Fruit fly (Drosophila melanogaster) whole organism, embryonic: ENCODE data around the gene fiz.
A peak's percentile ranks its signal among the peaks of the same experiment; 100 is the strongest.

Experiments
- B-H2 ChIP-seq: fragments of 200-800 bp; sonication (Bioruptor generic); optimal IDR thresholded peaks from 2 replicates; lab custom pipeline; 2018; ENCODE audit warnings: missing biosample characterization, mild to moderate bottlenecking, missing genetic modification characterization
- Blimp-1 ChIP-seq: fragments of 200-800 bp; sonication (Bioruptor generic); optimal IDR thresholded peaks from 3 replicates; lab custom pipeline; 2018; ENCODE audit warnings: missing biosample characterization, missing genetic modification characterization, mild to moderate bottlenecking, moderate library complexity, missing genetic modification reagents
- CG10274 ChIP-seq: fragments of 200-800 bp; sonication (Bioruptor generic); optimal IDR thresholded peaks from 3 replicates; lab custom pipeline; 2017; ENCODE audit warnings: missing biosample characterization, mild to moderate bottlenecking, missing genetic modification characterization
- CG10321 ChIP-seq: fragments of 200-800 bp; sonication (Bioruptor generic); IDR thresholded peaks from 2 replicates; pipeline ENCODE4 v1.3.6; 2022; ENCODE audit warnings: missing biosample characterization, missing genetic modification characterization
- CG10654 ChIP-seq: fragments of 200-800 bp; sonication (Bioruptor generic); optimal IDR thresholded peaks from 2 replicates; lab custom pipeline; 2016; ENCODE audit warnings: missing biosample characterization, missing genetic modification characterization
- CG11560 ChIP-seq: fragments of 200-800 bp; sonication (Bioruptor generic); IDR thresholded peaks from 3 replicates; pipeline ENCODE4 v1.3.6; 2022; ENCODE audit warnings: missing biosample characterization, missing genetic modification characterization
- CG12104 ChIP-seq: fragments of 200-800 bp; sonication (Bioruptor generic); optimal IDR thresholded peaks from 3 replicates; lab custom pipeline; 2016; ENCODE audit warnings: missing biosample characterization, missing genetic modification characterization
- CG12769 ChIP-seq: fragments of 200-800 bp; sonication (Bioruptor generic); optimal IDR thresholded peaks from 2 replicates; lab custom pipeline; 2019; ENCODE audit warnings: missing biosample characterization, mild to moderate bottlenecking, missing genetic modification characterization, moderate library complexity
- CG13296 ChIP-seq: fragments of 200-800 bp; sonication (Bioruptor generic); optimal IDR thresholded peaks from 3 replicates; lab custom pipeline; 2018; ENCODE audit warnings: missing biosample characterization, mild to moderate bottlenecking, missing genetic modification characterization
- CG13775 ChIP-seq: fragments of 200-800 bp; sonication (Bioruptor generic); optimal IDR thresholded peaks from 3 replicates; lab custom pipeline; 2017; ENCODE audit warnings: missing biosample characterization, mild to moderate bottlenecking, missing genetic modification characterization
- CG15011 ChIP-seq: fragments of 200-800 bp; sonication (Bioruptor generic); optimal IDR thresholded peaks from 3 replicates; lab custom pipeline; 2018; ENCODE audit warnings: missing biosample characterization, mild to moderate bottlenecking, missing genetic modification characterization
- CG15479 ChIP-seq: fragments of 200-800 bp; sonication (Bioruptor generic); optimal IDR thresholded peaks from 3 replicates; lab custom pipeline; 2019; ENCODE audit warnings: missing biosample characterization, mild to moderate bottlenecking, missing genetic modification characterization, moderate library complexity
- CG18599 ChIP-seq: fragments of 200-800 bp; sonication (Bioruptor generic); optimal IDR thresholded peaks from 3 replicates; lab custom pipeline; 2017; ENCODE audit warnings: missing biosample characterization, missing genetic modification characterization, mild to moderate bottlenecking, moderate library complexity, missing genetic modification reagents
- CG30020 ChIP-seq: fragments of 200-800 bp; optimal IDR thresholded peaks from 2 replicates; lab custom pipeline; 2019; ENCODE audit warnings: missing biosample characterization, mild to moderate bottlenecking, missing genetic modification characterization, moderate library complexity
- CG30403 ChIP-seq: fragments of 200-800 bp; sonication (Bioruptor generic); optimal IDR thresholded peaks from 3 replicates; lab custom pipeline; 2016; ENCODE audit warnings: missing biosample characterization, missing genetic modification characterization
- CG3065 ChIP-seq: fragments of 200-800 bp; sonication (Bioruptor generic); optimal IDR thresholded peaks from 2 replicates; lab custom pipeline; 2016; ENCODE audit warnings: missing biosample characterization, missing genetic modification characterization
- CG32767 ChIP-seq: fragments of 200-800 bp; sonication (Bioruptor generic); IDR thresholded peaks from 2 replicates; pipeline ENCODE4 v1.3.6; 2022; ENCODE audit warnings: missing biosample characterization, missing genetic modification characterization
- CG3281 ChIP-seq: fragments of 200-800 bp; sonication (Bioruptor generic); optimal IDR thresholded peaks from 3 replicates; lab custom pipeline; 2017; ENCODE audit warnings: missing biosample characterization, mild to moderate bottlenecking, missing genetic modification characterization
- CG4707 ChIP-seq: fragments of 200-800 bp; sonication (Bioruptor generic); optimal IDR thresholded peaks from 2 replicates; lab custom pipeline; 2018; ENCODE audit warnings: missing biosample characterization, mild to moderate bottlenecking, missing genetic modification characterization, moderate library complexity
- CG7963 ChIP-seq: fragments of 200-800 bp; sonication (Bioruptor generic); IDR thresholded peaks from 3 replicates; pipeline ENCODE4 v1.3.6; 2022; ENCODE audit warnings: missing biosample characterization, missing genetic modification characterization; ENCODE audit not compliant: partially characterized antibody
- CG8089 ChIP-seq: fragments of 200-800 bp; sonication (Bioruptor generic); optimal IDR thresholded peaks from 3 replicates; lab custom pipeline; 2016; ENCODE audit warnings: missing biosample characterization, missing genetic modification characterization
- D19A ChIP-seq: fragments of 200-800 bp; optimal IDR thresholded peaks from 3 replicates; lab custom pipeline; 2019; ENCODE audit warnings: missing biosample characterization, mild to moderate bottlenecking, missing genetic modification characterization, moderate library complexity
- Elba2 ChIP-seq: fragments of 200-800 bp; sonication (Bioruptor generic); optimal IDR thresholded peaks from 3 replicates; lab custom pipeline; 2016; ENCODE audit warnings: missing biosample characterization, missing genetic modification characterization
- Ets97D ChIP-seq: fragments of 200-800 bp; sonication (Bioruptor generic); optimal IDR thresholded peaks from 3 replicates; lab custom pipeline; 2016; ENCODE audit warnings: missing biosample characterization, missing genetic modification characterization
- Gsc ChIP-seq: fragments of 200-800 bp; sonication (Bioruptor generic); IDR thresholded peaks from 2 replicates; pipeline ENCODE4 v1.3.6; 2022; ENCODE audit warnings: missing biosample characterization, missing genetic modification characterization
- Med ChIP-seq: fragments of 200-800 bp; sonication (Bioruptor generic); peaks from one replicate; lab custom pipeline; 2016; ENCODE audit warnings: missing biosample characterization, missing genetic modification characterization, mild to moderate bottlenecking, inconsistent platforms, moderate library complexity
- Meics ChIP-seq: fragments of 200-800 bp; sonication (Bioruptor generic); optimal IDR thresholded peaks from 2 replicates; lab custom pipeline; 2017; ENCODE audit warnings: missing biosample characterization, mild to moderate bottlenecking, missing genetic modification characterization
- Mrtf ChIP-seq: fragments of 200-800 bp; sonication (Bioruptor generic); IDR thresholded peaks from 3 replicates; pipeline ENCODE4 v1.3.6; 2022; ENCODE audit warnings: missing biosample characterization, missing genetic modification characterization
- NfI ChIP-seq: fragments of 200-800 bp; sonication (Bioruptor generic); optimal IDR thresholded peaks from 3 replicates; lab custom pipeline; 2018; ENCODE audit warnings: missing biosample characterization, mild to moderate bottlenecking, missing genetic modification characterization, moderate library complexity
- Optix ChIP-seq: fragments of 200-800 bp; sonication (Bioruptor generic); IDR thresholded peaks from 3 replicates; pipeline ENCODE4 v1.3.6; 2022; ENCODE audit warnings: missing biosample characterization, missing genetic modification characterization
- Ravus ChIP-seq: fragments of 200-800 bp; sonication (Bioruptor generic); IDR thresholded peaks from 2 replicates; pipeline ENCODE4 v1.3.6; 2022; ENCODE audit warnings: missing biosample characterization, missing genetic modification characterization
- Sox100B ChIP-seq: fragments of 200-800 bp; sonication (Bioruptor generic); optimal IDR thresholded peaks from 3 replicates; lab custom pipeline; 2018; ENCODE audit warnings: missing biosample characterization, mild to moderate bottlenecking, missing genetic modification characterization
- Ssrp ChIP-seq: fragments of 200-800 bp; sonication (Bioruptor generic); optimal IDR thresholded peaks from 2 replicates; lab custom pipeline; 2018; ENCODE audit warnings: missing biosample characterization, mild to moderate bottlenecking, missing genetic modification characterization, moderate library complexity
- ash1 ChIP-seq: fragments of 200-800 bp; sonication (Bioruptor generic); optimal IDR thresholded peaks from 2 replicates; lab custom pipeline; 2018; ENCODE audit warnings: missing biosample characterization, mild to moderate bottlenecking, missing genetic modification characterization
- az2 ChIP-seq: fragments of 200-800 bp; sonication (Bioruptor generic); optimal IDR thresholded peaks from 3 replicates; lab custom pipeline; 2016; ENCODE audit warnings: missing biosample characterization, missing genetic modification characterization
- bab2 ChIP-seq: fragments of 200-800 bp; sonication (Bioruptor generic); optimal IDR thresholded peaks from 2 replicates; lab custom pipeline; 2016; ENCODE audit warnings: missing biosample characterization, missing genetic modification characterization
- btn ChIP-seq: fragments of 200-800 bp; sonication (Bioruptor generic); optimal IDR thresholded peaks from 2 replicates; lab custom pipeline; 2016; ENCODE audit warnings: missing biosample characterization, missing genetic modification characterization
- chinmo ChIP-seq: fragments of 200-800 bp; sonication (Bioruptor generic); IDR thresholded peaks from 4 replicates; pipeline ENCODE4 v1.3.6; 2022; ENCODE audit warnings: missing biosample characterization, missing genetic modification characterization; ENCODE audit not compliant: partially characterized antibody
- ci ChIP-seq: fragments of 200-800 bp; sonication (Bioruptor generic); IDR thresholded peaks from 3 replicates; pipeline ENCODE4 v1.3.6; 2022; ENCODE audit warnings: missing biosample characterization, missing genetic modification characterization
- gce ChIP-seq: fragments of 200-800 bp; sonication (Bioruptor generic); IDR thresholded peaks from 3 replicates; pipeline ENCODE4 v1.3.6; 2022; ENCODE audit warnings: missing biosample characterization, missing genetic modification characterization
- grn ChIP-seq: fragments of 200-800 bp; sonication (Bioruptor generic); optimal IDR thresholded peaks from 3 replicates; lab custom pipeline; 2017; ENCODE audit warnings: missing biosample characterization, missing genetic modification characterization
- gro ChIP-seq: fragments of 200-800 bp; sonication (Bioruptor generic); optimal IDR thresholded peaks from 2 replicates; lab custom pipeline; 2016; ENCODE audit warnings: missing biosample characterization, missing genetic modification characterization
- ken ChIP-seq: fragments of 200-800 bp; sonication (Bioruptor generic); IDR thresholded peaks from 3 replicates; pipeline ENCODE4 v1.3.6; 2022; ENCODE audit warnings: missing biosample characterization, missing genetic modification characterization
- repo ChIP-seq: fragments of 200-800 bp; sonication (Bioruptor generic); optimal IDR thresholded peaks from 2 replicates; lab custom pipeline; 2016; ENCODE audit warnings: missing biosample characterization, missing genetic modification characterization
- slbo ChIP-seq: fragments of 200-800 bp; sonication (Bioruptor generic); IDR thresholded peaks from 2 replicates; pipeline ENCODE4 v1.3.6; 2022; ENCODE audit warnings: missing biosample characterization, missing genetic modification characterization
- stwl ChIP-seq: fragments of 200-800 bp; sonication (Bioruptor generic); optimal IDR thresholded peaks from 3 replicates; lab custom pipeline; 2018; ENCODE audit warnings: missing biosample characterization, mild to moderate bottlenecking, missing genetic modification characterization, moderate library complexity
- z ChIP-seq: fragments of 200-800 bp; sonication (Bioruptor generic); IDR thresholded peaks from 3 replicates; pipeline ENCODE4 v1.3.6; 2022; ENCODE audit warnings: missing biosample characterization, missing genetic modification characterization
- zen ChIP-seq: fragments of 200-800 bp; sonication (Bioruptor generic); optimal IDR thresholded peaks from 3 replicates; lab custom pipeline; 2018; ENCODE audit warnings: missing biosample characterization, mild to moderate bottlenecking, missing genetic modification characterization, moderate library complexity

The fiz gene

dm6 chrX:14952097-14952844 lies 42.8 kb upstream of the fiz start (continued):
- no peak for TF ChIP-seq CG11560 (tag; lab: Robert Waterston, UW)
- peak; percentile 54; the same call in 2 of the 3 replicates for TF ChIP-seq Optix
- no peak for TF ChIP-seq CG18599 (GFP tag; lab: Kevin White, UChicago)
- TF ChIP-seq CG12104 (GFP tag; lab: Kevin White, UChicago) = no peak
- TF ChIP-seq Ssrp (tag; lab: Kevin White, UChicago) = peak; percentile 36
- TF ChIP-seq D19A (tag; lab: Kevin White, UChicago) = peak; percentile 30
- no peak for TF ChIP-seq Gsc (GFP tag; lab: Robert Waterston, UW)
- TF ChIP-seq CG3281 (GFP tag; lab: Kevin White, UChicago) = peak; percentile 5
- peak; percentile 58 for TF ChIP-seq Sox100B (GFP tag; lab: Kevin White, UChicago)
- TF ChIP-seq CG30403 (GFP tag; lab: Kevin White, UChicago) = peak; percentile 57
- peak; percentile 1 for TF ChIP-seq CG13775
- peak; percentile 26 for TF ChIP-seq CG12769 (tag; lab: Kevin White, UChicago)
- no peak for TF ChIP-seq CG13296 (GFP tag; lab: Kevin White, UChicago)
- peak; percentile 15 for TF ChIP-seq NfI (GFP tag; lab: Kevin White, UChicago)
- TF ChIP-seq CG10654 (GFP tag; lab: Kevin White, UChicago) = peak; percentile 19
- TF ChIP-seq CG7963 = no peak
- TF ChIP-seq ken (GFP tag; lab: Robert Waterston, UW) = peak; percentile 58; the same call in 1 of the 3 replicates
- TF ChIP-seq CG4707 = peak; percentile 96
- no peak for TF ChIP-seq CG3065 (GFP tag; lab: Kevin White, UChicago)
- peak; percentile 2 for TF ChIP-seq CG15011 (GFP tag; lab: Kevin White, UChicago)
- TF ChIP-seq z (GFP tag; lab: Robert Waterston, UW) = no peak
- peak; percentile 62 for TF ChIP-seq az2 (GFP tag; lab: Kevin White, UChicago)
- peak; percentile 58 for TF ChIP-seq Blimp-1 (GFP tag; lab: Kevin White, UChicago)

dm6 chrX:14951346-14951862 lies 41.9 kb upstream of the fiz start:
- TF ChIP-seq zen (no peak), chinmo (GFP tag; lab: Robert Waterston, UW) (0 out of 4 replicates have a peak, but pooled peaks have one; percentile 11), CG12769 (tag; lab: Kevin White, UChicago) (peak; percentile 42), slbo (GFP tag; lab: Robert Waterston, UW) (peak; percentile 15; the same call in 1 of the 2 replicates), CG10274 (no peak), CG15479 (GFP tag; lab: Kevin White, UChicago) (peak; percentile 26), CG30020 (tag; lab: Kevin White, UChicago) (no peak), ash1 (no peak), CG10321 (no peak), repo (GFP tag; lab: Kevin White, UChicago) (no peak), btn (no peak), stwl (tag; lab: Kevin White, UChicago) (no peak), Elba2 (GFP tag; lab: Kevin White, UChicago) (no peak), grn (GFP tag; lab: Kevin White, UChicago) (peak; percentile 85), gro (GFP tag; lab: Kevin White, UChicago) (no peak), CG32767 (GFP tag; lab: Robert Waterston, UW) (no peak), Ravus (no peak), Meics (GFP tag; lab: Kevin White, UChicago) (no peak), Med (GFP tag; lab: Kevin White, UChicago) (peak; percentile 71), az2 (GFP tag; lab: Kevin White, UChicago) (no peak), bab2 (GFP tag; lab: Kevin White, UChicago) (no peak), CG8089 (GFP tag; lab: Kevin White, UChicago) (no peak), B-H2 (GFP tag; lab: Kevin White, UChicago) (no peak), ken (GFP tag; lab: Robert Waterston, UW) (0 out of 3 replicates have a peak, but pooled peaks have one; percentile 28), gce (GFP tag; lab: Robert Waterston, UW) (0 out of 3 replicates have a peak, but pooled peaks have one; percentile 44), ci (GFP tag; lab: Robert Waterston, UW) (peak; percentile 17; the same call in 1 of the 3 replicates), Ets97D (GFP tag; lab: Kevin White, UChicago) (no peak), Mrtf (no peak)
